Fruit fly (Drosophila melanogaster) whole organism, prepupa: ENCODE data around the gene Mics1.

ENCODE experiments used
- Blimp-1 ChIP-seq: fragments of 200-800 bp; sonication (Bioruptor generic); optimal IDR thresholded peaks from 3 replicates; lab custom pipeline; 2017; ENCODE audit warnings: missing biosample characterization, missing genetic modification characterization, mild to moderate bottlenecking, moderate library complexity, missing genetic modification reagents
- CG10631 ChIP-seq: fragments of 200-800 bp; sonication (Bioruptor generic); optimal IDR thresholded peaks from 2 replicates; lab custom pipeline; 2016; ENCODE audit warnings: missing biosample characterization, missing genetic modification characterization
- CG10669 ChIP-seq: fragments of 200-800 bp; sonication (Bioruptor generic); optimal IDR thresholded peaks from 3 replicates; lab custom pipeline; 2018; ENCODE audit warnings: missing biosample characterization, mild to moderate bottlenecking, missing genetic modification characterization, moderate library complexity
- CG11762 ChIP-seq: fragments of 200-800 bp; sonication (Bioruptor generic); optimal IDR thresholded peaks from 3 replicates; lab custom pipeline; 2016; ENCODE audit warnings: missing biosample characterization, missing genetic modification characterization; ENCODE audit not compliant: insufficient read depth
- CG11902 ChIP-seq: fragments of 200-800 bp; sonication (Bioruptor generic); optimal IDR thresholded peaks from 3 replicates; lab custom pipeline; 2016; ENCODE audit warnings: missing biosample characterization, missing genetic modification characterization
- CG3032 ChIP-seq: fragments of 200-800 bp; optimal IDR thresholded peaks from 2 replicates; lab custom pipeline; 2019; ENCODE audit warnings: missing biosample characterization, mild to moderate bottlenecking, missing genetic modification characterization, moderate library complexity
- CG32006 ChIP-seq: fragments of 200-800 bp; sonication (Bioruptor generic); optimal IDR thresholded peaks from 3 replicates; lab custom pipeline; 2017; ENCODE audit warnings: missing biosample characterization, mild to moderate bottlenecking, missing genetic modification characterization
- CG34406 ChIP-seq: fragments of 200-800 bp; sonication (Bioruptor generic); optimal IDR thresholded peaks from 3 replicates; lab custom pipeline; 2016; ENCODE audit warnings: missing biosample characterization, missing genetic modification characterization
- CG4318 ChIP-seq: fragments of 200-800 bp; sonication (Bioruptor generic); optimal IDR thresholded peaks from 3 replicates; lab custom pipeline; 2017; ENCODE audit warnings: missing biosample characterization, mild to moderate bottlenecking, missing genetic modification characterization
- CG6808 ChIP-seq: fragments of 200-800 bp; sonication (Bioruptor generic); optimal IDR thresholded peaks from 3 replicates; lab custom pipeline; 2017; ENCODE audit warnings: missing biosample characterization, missing genetic modification characterization, mild to moderate bottlenecking, moderate library complexity, missing genetic modification reagents
- CG6854 ChIP-seq: fragments of 200-800 bp; sonication (Bioruptor generic); optimal IDR thresholded peaks from 2 replicates; lab custom pipeline; 2017; ENCODE audit warnings: missing biosample characterization, mild to moderate bottlenecking, missing genetic modification characterization
- CG8119 ChIP-seq: fragments of 200-800 bp; sonication (Bioruptor generic); IDR thresholded peaks from 3 replicates; pipeline ENCODE4 v1.3.6; 2022; ENCODE audit warnings: missing biosample characterization, missing genetic modification characterization
- CG9139 ChIP-seq: fragments of 200-800 bp; sonication (Bioruptor generic); optimal IDR thresholded peaks from 3 replicates; lab custom pipeline; 2017; ENCODE audit warnings: missing biosample characterization, mild to moderate bottlenecking, missing genetic modification characterization
- Eip78C ChIP-seq: fragments of 200-800 bp; sonication (Bioruptor generic); peaks from one replicate; lab custom pipeline; 2016; ENCODE audit warnings: missing biosample characterization, missing genetic modification characterization
- Hr38 ChIP-seq: sonication (Bioruptor generic); optimal IDR thresholded peaks from 2 replicates; lab custom pipeline; 2016; ENCODE audit warnings: missing biosample characterization, missing genetic modification characterization
- Hr39 ChIP-seq: fragments of 200-800 bp; sonication (Bioruptor generic); optimal IDR thresholded peaks from 2 replicates; lab custom pipeline; 2016; ENCODE audit warnings: missing biosample characterization, missing genetic modification characterization
- Lpt ChIP-seq: fragments of 200-800 bp; sonication (Bioruptor generic); optimal IDR thresholded peaks from 3 replicates; lab custom pipeline; 2016; ENCODE audit warnings: missing biosample characterization, missing genetic modification characterization
- Sox14 ChIP-seq: fragments of 200-800 bp; sonication (Bioruptor generic); optimal IDR thresholded peaks from 3 replicates; lab custom pipeline; 2016; ENCODE audit warnings: missing biosample characterization, missing genetic modification characterization
- fd59A ChIP-seq: fragments of 200-800 bp; sonication (Bioruptor generic); optimal IDR thresholded peaks from 2 replicates; lab custom pipeline; 2017; ENCODE audit warnings: missing biosample characterization, mild to moderate bottlenecking, missing genetic modification characterization, missing genetic modification reagents
- fkh ChIP-seq: fragments of 200-800 bp; sonication (Bioruptor generic); optimal IDR thresholded peaks from 3 replicates; lab custom pipeline; 2017; ENCODE audit warnings: missing biosample characterization, mild to moderate bottlenecking, missing genetic modification characterization, moderate library complexity
- net ChIP-seq: fragments of 200-800 bp; sonication (Bioruptor generic); optimal IDR thresholded peaks from 3 replicates; lab custom pipeline; 2016; ENCODE audit warnings: missing biosample characterization, missing genetic modification characterization
- salr ChIP-seq, 2 experiments: fragments of 200-800 bp; sonication (Bioruptor generic); optimal IDR thresholded peaks; 3 replicates each; lab custom pipeline; 2016 to 2018; ENCODE audit warnings: missing biosample characterization in 2 of 2, missing genetic modification characterization in 2 of 2, mild to moderate bottlenecking in 1 of 2
- ss ChIP-seq, 2 experiments: fragments of 200-800 bp; sonication (Bioruptor generic); optimal IDR thresholded peaks; 2 replicates in 1 of 2; 3 replicates in 1 of 2; lab custom pipeline; 2017 to 2018; ENCODE audit warnings: mild to moderate bottlenecking in 2 of 2, missing biosample characterization in 2 of 2, missing genetic modification characterization in 2 of 2, moderate library complexity in 1 of 2
- svp ChIP-seq: fragments of 200-800 bp; sonication (Bioruptor generic); peaks from one replicate; lab custom pipeline; 2016; ENCODE audit warnings: missing biosample characterization, missing genetic modification characterization
- topi ChIP-seq: fragments of 200-800 bp; sonication (Bioruptor generic); optimal IDR thresholded peaks from 3 replicates; lab custom pipeline; 2016; ENCODE audit warnings: missing biosample characterization, missing genetic modification characterization
- vri ChIP-seq: fragments of 200-800 bp; sonication (Bioruptor generic); optimal IDR thresholded peaks from 3 replicates; lab custom pipeline; 2016; ENCODE audit warnings: missing biosample characterization, mild to moderate bottlenecking, missing genetic modification characterization

The Mics1 gene

dm6 chr3R:7506314-7506988, 4.3 kb upstream of the Mics1 start (continued):
- no peak for TF ChIP-seq CG34406 (GFP tag; lab: Kevin White, UChicago)
- TF ChIP-seq CG3032 (tag; lab: Kevin White, UChicago) = no peak
- TF ChIP-seq CG10631 (GFP tag; lab: Kevin White, UChicago) = no peak
- no peak for TF ChIP-seq CG6808 (GFP tag; lab: Kevin White, UChicago)
- no peak for TF ChIP-seq net (GFP tag; lab: Kevin White, UChicago)
- TF ChIP-seq Lpt = no peak
- TF ChIP-seq CG11902 (GFP tag; lab: Kevin White, UChicago) = no peak
- TF ChIP-seq CG11762 (GFP tag; lab: Kevin White, UChicago) = no peak
- no peak for TF ChIP-seq CG6854 (GFP tag; lab: Kevin White, UChicago)

DNA sequence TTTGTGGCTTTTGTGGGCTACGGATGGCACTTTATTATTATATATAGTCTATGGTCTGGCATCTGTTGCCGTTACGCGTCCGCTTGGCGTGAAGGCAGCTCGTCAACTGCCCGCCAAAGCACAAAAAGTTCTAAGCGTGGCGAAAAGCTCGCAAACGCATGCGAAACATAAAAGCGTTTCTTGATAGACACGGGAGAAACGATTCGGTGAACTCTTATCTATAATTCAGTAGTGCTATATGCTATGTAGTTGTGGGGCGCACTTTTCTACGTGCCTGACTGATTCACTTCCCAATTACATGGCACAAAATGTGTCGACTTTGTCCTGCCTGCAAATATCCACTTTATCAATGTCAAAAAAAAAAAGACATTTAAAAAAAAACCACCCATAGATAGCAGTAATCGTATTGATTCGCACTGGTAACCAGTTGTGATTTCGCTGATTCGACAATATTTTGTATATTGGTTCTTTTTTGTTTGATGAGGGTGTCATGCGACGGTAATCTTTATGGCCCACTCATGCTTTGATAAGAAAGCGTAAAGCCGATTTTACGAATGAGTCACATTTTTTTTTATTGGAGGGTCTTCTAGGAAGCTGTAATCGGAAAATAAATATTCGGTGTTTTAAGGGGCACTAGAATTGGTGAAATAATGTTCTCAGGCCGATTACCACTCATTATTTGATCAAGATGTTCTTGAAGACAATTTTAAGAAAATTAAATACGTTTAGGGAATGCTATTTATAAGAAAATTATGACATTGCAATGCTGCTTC, 3.0 kb upstream of the Mics1 start, which contains the start of gene alpha-Est9:
Gene alpha-Est9 (minus strand): TSS at position 110 of the 773 bp plus-strand sequence.
- no peak for TF ChIP-seq CG11762 (GFP tag; lab: Kevin White, UChicago)
- TF ChIP-seq CG9139 = no peak
- peak; percentile 84 for TF ChIP-seq svp (GFP tag; lab: Kevin White, UChicago)
- no peak for TF ChIP-seq Hr38
- no peak for TF ChIP-seq CG4318 (GFP tag; lab: Kevin White, UChicago)
- TF ChIP-seq fkh (GFP tag; lab: Kevin White, UChicago) = peak; percentile 28
- TF ChIP-seq CG34406 (GFP tag; lab: Kevin White, UChicago) = no peak
- TF ChIP-seq vri = peak; percentile 72

- TF ChIP-seq Eip78C = no peak
- no peak for TF ChIP-seq fd59A (GFP tag; lab: Kevin White, UChicago)
- no peak for TF ChIP-seq CG32006
- TF ChIP-seq Sox14 (GFP tag; lab: Kevin White, UChicago) = no peak
- TF ChIP-seq CG10669 (GFP tag; lab: Kevin White, UChicago) = no peak
- TF ChIP-seq fkh (GFP tag; lab: Kevin White, UChicago) = peak; percentile 20
- TF ChIP-seq CG3032 (tag; lab: Kevin White, UChicago) = no peak
- no peak for TF ChIP-seq ss (GFP tag; optimal IDR thresholded peaks at IDR 0.05; lab: Kevin White, UChicago)
Observed at dm6 chr3R:7503216-7503615, 1.0 kb upstream of the Mics1 start.

DNA sequence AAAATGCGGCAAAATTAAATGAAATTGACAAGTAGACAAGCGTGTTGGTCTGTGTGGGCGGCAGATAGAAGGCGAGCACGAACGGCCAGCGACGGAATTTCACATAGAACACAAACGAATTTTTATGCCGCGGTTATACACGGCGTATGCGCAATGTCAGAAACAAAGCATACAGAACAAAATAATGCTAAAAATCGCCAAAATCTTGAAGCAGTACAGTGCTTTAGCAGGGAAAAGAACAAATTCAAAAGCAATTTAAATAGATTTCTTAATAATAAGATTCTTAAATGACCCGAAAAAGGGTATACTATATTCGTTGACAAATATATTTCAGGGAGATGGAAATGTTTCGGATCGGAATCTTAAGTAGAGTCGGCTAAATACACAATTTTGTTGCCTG, 1.7 kb downstream of the Mics1 start:
- TF ChIP-seq CG10669 (GFP tag; lab: Kevin White, UChicago) (no peak), net (GFP tag; lab: Kevin White, UChicago) (no peak), Blimp-1 (no peak), topi (GFP tag; lab: Kevin White, UChicago) (no peak), Hr39 (GFP tag; lab: Kevin White, UChicago) (peak; percentile 10), CG8119 (GFP tag; lab: Robert Waterston, UW) (no peak), salr (GFP tag; optimal IDR thresholded peaks at IDR 0.05; lab: Kevin White, UChicago) (no peak), CG11762 (GFP tag; lab: Kevin White, UChicago) (no peak)

DNA sequence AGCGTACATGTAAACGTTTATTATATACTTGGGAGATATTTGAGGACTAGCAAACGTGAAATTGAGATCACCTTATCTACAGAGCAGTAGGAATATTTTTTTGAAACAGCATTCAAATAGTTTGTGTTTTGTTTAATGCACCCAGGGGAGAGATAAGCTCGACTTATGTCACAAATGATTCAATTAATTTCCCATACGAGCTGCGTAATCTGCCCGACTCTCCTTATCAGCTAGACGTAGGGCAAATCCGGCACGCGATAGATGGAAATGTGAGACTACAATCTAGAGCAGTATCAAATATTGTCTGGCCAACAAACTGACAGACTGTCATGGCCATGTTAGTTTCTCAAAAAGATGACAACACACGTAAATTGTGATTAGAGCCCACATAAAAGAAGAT, 2.7 kb downstream of the Mics1 start:
- TF ChIP-seq vri = peak; percentile 51
- TF ChIP-seq CG10669 (GFP tag; lab: Kevin White, UChicago) = no peak
- peak; percentile 77 for TF ChIP-seq svp (GFP tag; lab: Kevin White, UChicago)
- TF ChIP-seq, all 60 proteins: peak for 2

DNA sequence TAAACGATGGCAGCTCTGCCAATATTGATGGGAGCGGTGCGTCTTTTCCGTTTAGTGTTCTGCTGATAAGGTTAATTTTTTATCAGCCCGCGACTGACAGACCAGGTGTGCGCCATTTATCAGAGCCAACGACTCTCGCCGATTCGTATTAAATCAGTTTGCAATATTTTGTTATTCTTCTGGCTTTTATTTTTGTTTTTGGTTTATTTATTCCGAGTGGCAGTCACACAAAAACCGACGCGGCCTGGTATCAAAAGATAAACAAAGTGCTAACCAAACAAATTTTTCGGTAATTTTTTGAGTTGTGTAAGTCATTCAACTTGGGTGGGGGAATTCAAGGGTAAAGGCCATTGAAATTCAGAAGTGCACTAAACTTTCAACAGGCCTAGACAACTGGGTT, 4.7 kb downstream of the Mics1 start:
- TF ChIP-seq fkh (GFP tag; lab: Kevin White, UChicago) = peak; percentile 46
- peak; percentile 18 for TF ChIP-seq Eip78C
- peak; percentile 74 for TF ChIP-seq vri
- TF ChIP-seq CG8119 (GFP tag; lab: Robert Waterston, UW) = no peak
